Worm (Caenorhabditis elegans): ENCODE measurements around the gene tos-1.

- TF ChIP-seq lsy-2 (tag; optimal IDR thresholded peaks at IDR 0.05) (no peak), nhr-12 (tag; optimal IDR thresholded peaks at IDR 0.05) (no peak), lin-13 (tag; optimal IDR thresholded peaks at IDR 0.05) (no peak), unc-120 (tag; optimal IDR thresholded peaks at IDR 0.05; ENCODE audit: poor library complexity, severe bottlenecking) (no peak)
Observed at ce11 chrV:9340318-9340717, 3.7 kb downstream of the tos-1 start.
